Worm (Caenorhabditis elegans) whole organism, young adult: Measurements from ENCODE around the gene D1025.1.
A peak's percentile ranks its signal among the peaks of the same experiment; 100 is the strongest.

Source experiments
- B0336.3 ChIP-seq: fragments of 200-800 bp; sonication (Bioruptor generic); IDR thresholded peaks from 2 replicates; pipeline ENCODE4 v1.3.6; 2022; ENCODE audit warnings: missing genetic modification characterization, missing compliant biosample characterization
- F10E7.11 ChIP-seq: sonication (generic microtip); optimal IDR thresholded peaks from 2 replicates; lab custom pipeline; 2017; ENCODE audit warnings: mild to moderate bottlenecking, missing genetic modification characterization, moderate library complexity, missing compliant biosample characterization
- F22D6.2 ChIP-seq: sonication (generic microtip); optimal IDR thresholded peaks from 2 replicates; lab custom pipeline; 2016; ENCODE audit warnings: mild to moderate bottlenecking, missing genetic modification characterization, missing compliant biosample characterization
- F39B2.1 ChIP-seq: fragments of 200-800 bp; sonication (Bioruptor generic); IDR thresholded peaks from 2 replicates; pipeline ENCODE4 v1.3.6; 2022; ENCODE audit warnings: missing genetic modification reagents, missing genetic modification characterization, missing compliant biosample characterization
- F49E8.2 ChIP-seq: sonication (generic microtip); optimal IDR thresholded peaks from 3 replicates; lab custom pipeline; 2017; ENCODE audit warnings: missing genetic modification characterization, mild to moderate bottlenecking, missing compliant biosample characterization, antibody characterized with exemption, moderate library complexity; ENCODE audit not compliant: insufficient read depth
- F57A8.1 ChIP-seq: fragments of 200-800 bp; sonication (Bioruptor generic); optimal IDR thresholded peaks from 2 replicates; lab custom pipeline; 2018; ENCODE audit warnings: mild to moderate bottlenecking, missing genetic modification characterization, moderate library complexity, missing compliant biosample characterization
- K11D2.4 ChIP-seq: fragments of 200-800 bp; sonication (Bioruptor generic); IDR thresholded peaks from 2 replicates; pipeline ENCODE4 v1.3.6; 2022; ENCODE audit warnings: missing genetic modification reagents, missing genetic modification characterization, missing compliant biosample characterization
- Y56A3A.18 ChIP-seq: fragments of 200-800 bp; sonication (Bioruptor generic); IDR thresholded peaks from 2 replicates; pipeline ENCODE4 v1.3.6; 2022; ENCODE audit warnings: missing genetic modification reagents, missing genetic modification characterization, missing compliant biosample characterization
- Y79H2A.3 ChIP-seq: fragments of 200-800 bp; sonication (Bioruptor generic); conservative IDR thresholded peaks from 2 replicates; pipeline ENCODE4 v1.3.6; 2022; ENCODE audit warnings: missing genetic modification reagents, missing genetic modification characterization, missing compliant biosample characterization
- ama-1 ChIP-seq, 3 experiments: fragments of 150-350 bp in 1 of 3; sonication (generic microtip) in 2 of 3; optimal IDR thresholded peaks; 2 replicates each; lab custom pipeline; 2014 to 2018; ENCODE audit warnings: missing biosample characterization in 2 of 3, missing genetic modification characterization in 2 of 3, missing genetic modification reagents in 2 of 3
- athp-1 ChIP-seq: sonication (generic microtip); optimal IDR thresholded peaks from 2 replicates; lab custom pipeline; 2017; ENCODE audit warnings: mild to moderate bottlenecking, missing genetic modification characterization, missing compliant biosample characterization
- attf-6 ChIP-seq: fragments of 200-800 bp; sonication (Bioruptor generic); IDR thresholded peaks from 2 replicates; pipeline ENCODE4 v1.3.6; 2022; ENCODE audit warnings: missing genetic modification reagents, missing genetic modification characterization, missing compliant biosample characterization
- bed-2 ChIP-seq: fragments of 200-800 bp; sonication (Bioruptor generic); IDR thresholded peaks from 2 replicates; pipeline ENCODE4 v1.3.6; 2022; ENCODE audit warnings: missing genetic modification reagents, missing genetic modification characterization, missing compliant biosample characterization
- cebp-1 ChIP-seq, 2 experiments: fragments of 200-800 bp in 1 of 2; sonication (Bioruptor generic) in 1 of 2; sonication (generic microtip) in 1 of 2; IDR thresholded peaks in 1 of 2; optimal IDR thresholded peaks in 1 of 2; 2 replicates each; pipeline versions ENCODE4 v1.3.6 to Lab custom; 2017 to 2022; ENCODE audit warnings: missing compliant biosample characterization in 2 of 2, missing genetic modification characterization in 2 of 2, mild to moderate bottlenecking in 1 of 2, missing genetic modification reagents in 1 of 2, moderate library complexity in 1 of 2
- ceh-91 ChIP-seq: fragments of 200-800 bp; sonication (Bioruptor generic); IDR thresholded peaks from 2 replicates; pipeline ENCODE4 v1.3.6; 2022; ENCODE audit warnings: missing genetic modification reagents, missing genetic modification characterization, missing compliant biosample characterization
- die-1 ChIP-seq: sonication (generic microtip); optimal IDR thresholded peaks from 2 replicates; lab custom pipeline; 2016; ENCODE audit warnings: missing genotype, mild to moderate bottlenecking, missing genetic modification characterization, missing compliant biosample characterization
- dpff-1 ChIP-seq: sonication (generic microtip); optimal IDR thresholded peaks from 2 replicates; lab custom pipeline; 2017; ENCODE audit warnings: mild to moderate bottlenecking, missing genetic modification characterization, missing compliant biosample characterization
- dpl-1 ChIP-seq: fragments of 150-350 bp; optimal IDR thresholded peaks from 2 replicates; lab custom pipeline; 2014; ENCODE audit warnings: missing biosample characterization, missing genetic modification reagents, missing genetic modification characterization
- egl-44 ChIP-seq: fragments of 200-800 bp; sonication (Bioruptor generic); IDR thresholded peaks from 2 replicates; pipeline ENCODE4 v1.3.6; 2022; ENCODE audit warnings: missing genetic modification reagents, missing genetic modification characterization, missing compliant biosample characterization
- egrh-3 ChIP-seq: fragments of 200-800 bp; sonication (Bioruptor generic); IDR thresholded peaks from 2 replicates; pipeline ENCODE4 v1.3.6; 2022; ENCODE audit warnings: missing genetic modification reagents, missing genetic modification characterization, missing compliant biosample characterization
- him-1 ChIP-seq: sonication (generic microtip); optimal IDR thresholded peaks from 2 replicates; lab custom pipeline; 2016; ENCODE audit warnings: missing genotype, missing genetic modification reagents, missing genetic modification characterization, missing compliant biosample characterization
- hlh-12 ChIP-seq: sonication (generic microtip); optimal IDR thresholded peaks from 2 replicates; lab custom pipeline; 2016; ENCODE audit warnings: missing genetic modification characterization, missing compliant biosample characterization
- hlh-26 ChIP-seq: fragments of 200-800 bp; sonication (Bioruptor generic); conservative IDR thresholded peaks from 2 replicates; pipeline ENCODE4 v1.3.6; 2022; ENCODE audit warnings: missing genetic modification reagents, missing genetic modification characterization, missing compliant biosample characterization
- hsf-1 ChIP-seq: fragments of 200-800 bp; sonication (Bioruptor generic); IDR thresholded peaks from 2 replicates; pipeline ENCODE4 v1.3.6; 2022; ENCODE audit warnings: missing genetic modification reagents, missing genetic modification characterization, missing compliant biosample characterization
- let-607 ChIP-seq, 2 experiments: fragments of 200-800 bp in 1 of 2; sonication (Bioruptor generic) in 1 of 2; sonication (generic microtip) in 1 of 2; optimal IDR thresholded peaks; 2 replicates each; lab custom pipeline; 2016 to 2018; ENCODE audit warnings: mild to moderate bottlenecking in 2 of 2, missing compliant biosample characterization in 2 of 2, missing genetic modification characterization in 2 of 2, moderate library complexity in 2 of 2, missing genotype in 1 of 2
- lin-54 ChIP-seq: fragments of 200-800 bp; sonication (Bioruptor generic); optimal IDR thresholded peaks from 2 replicates; lab custom pipeline; 2018; ENCODE audit warnings: mild to moderate bottlenecking, missing genetic modification characterization, missing compliant biosample characterization
- lsy-27 ChIP-seq: sonication (generic microtip); optimal IDR thresholded peaks from 2 replicates; lab custom pipeline; 2017; ENCODE audit warnings: missing genetic modification characterization, mild to moderate bottlenecking, missing compliant biosample characterization, antibody characterized with exemption, missing genotype, borderline replicate concordance; ENCODE audit not compliant: insufficient read depth
- madf-10 ChIP-seq: sonication (generic microtip); optimal IDR thresholded peaks from 2 replicates; lab custom pipeline; 2016; ENCODE audit warnings: mild to moderate bottlenecking, missing genetic modification characterization, missing compliant biosample characterization
- madf-3 ChIP-seq: fragments of 200-800 bp; sonication (Bioruptor generic); IDR thresholded peaks from 2 replicates; pipeline ENCODE4 v1.3.6; 2022; ENCODE audit warnings: missing genetic modification reagents, missing genetic modification characterization, missing compliant biosample characterization
- nhr-90 ChIP-seq: sonication (generic microtip); optimal IDR thresholded peaks from 2 replicates; lab custom pipeline; 2016; ENCODE audit warnings: missing genotype, mild to moderate bottlenecking, missing genetic modification characterization, missing compliant biosample characterization
- pbrm-1 ChIP-seq: fragments of 200-800 bp; sonication (Bioruptor generic); IDR thresholded peaks from 2 replicates; pipeline ENCODE4 v1.3.6; 2022; ENCODE audit warnings: missing genetic modification reagents, missing genetic modification characterization, missing compliant biosample characterization
- rpc-1 ChIP-seq, 2 experiments: fragments of 150-350 bp in 1 of 2; sonication (generic microtip) in 1 of 2; optimal IDR thresholded peaks; 2 replicates each; lab custom pipeline; 2014 to 2018; ENCODE audit warnings: missing biosample characterization in 1 of 2, missing genetic modification characterization in 1 of 2, missing genetic modification reagents in 1 of 2, missing genotype in 1 of 2
- sdz-38 ChIP-seq: sonication (generic microtip); optimal IDR thresholded peaks from 2 replicates; lab custom pipeline; 2016; ENCODE audit warnings: missing genotype, missing genetic modification characterization, missing compliant biosample characterization
- snpc-1.3 ChIP-seq: sonication (generic microtip); optimal IDR thresholded peaks from 2 replicates; lab custom pipeline; 2017; ENCODE audit warnings: missing genetic modification characterization, mild to moderate bottlenecking, missing compliant biosample characterization, antibody characterized with exemption, moderate library complexity, missing genotype, missing genetic modification reagents; ENCODE audit not compliant: insufficient read depth
- tbp1 ChIP-seq: fragments of 200-800 bp; sonication (Bioruptor generic); optimal IDR thresholded peaks from 2 replicates; lab custom pipeline; 2018; ENCODE audit warnings: mild to moderate bottlenecking, missing genetic modification characterization, missing compliant biosample characterization
- ztf-22 ChIP-seq: fragments of 200-800 bp; sonication (Bioruptor generic); optimal IDR thresholded peaks from 2 replicates; lab custom pipeline; 2018; ENCODE audit warnings: mild to moderate bottlenecking, missing genetic modification characterization, moderate library complexity, missing compliant biosample characterization

The D1025.1 gene

ce11 chrX:14539468-14539867 is 18.9 kb downstream of the D1025.1 start (continued):
- TF ChIP-seq egrh-3 (no peak), F10E7.11 (no peak), madf-10 (tag; lab: Kevin White, UChicago) (peak; percentile 28), bed-2 (GFP tag; lab: Robert Waterston, UW) (no peak), ztf-22 (GFP tag; lab: Kevin White, UChicago) (peak; percentile 37), cebp-1 (GFP tag; IDR thresholded peaks at IDR 0.05; lab: Robert Waterston, UW) (peak; percentile 16; the same call in 1 of the 2 replicates), cebp-1 (tag; optimal IDR thresholded peaks at IDR 0.05; lab: Kevin White, UChicago) (no peak), hlh-26 (GFP tag; lab: Robert Waterston, UW) (no peak), snpc-1.3 (no peak), egl-44 (GFP tag; lab: Robert Waterston, UW) (0 out of 2 replicates have a peak, but pooled peaks have one; percentile 20), attf-6 (GFP tag; lab: Robert Waterston, UW) (no peak), pbrm-1 (GFP tag; lab: Robert Waterston, UW) (no peak), lsy-27 (no peak), sdz-38 (tag; lab: Kevin White, UChicago) (no peak), hlh-12 (no peak), die-1 (no peak)

ce11 chrX:14541992-14542391 is 21.4 kb downstream of the D1025.1 start, which contains the start of gene fbxa-81:
fbxa-81 (minus strand) TSS chrX:14542092.
- no peak for TF ChIP-seq lin-54 (GFP tag; lab: Kevin White, UChicago)
- TF ChIP-seq K11D2.4 (GFP tag; lab: Robert Waterston, UW) = no peak
- TF ChIP-seq F39B2.1 (GFP tag; lab: Robert Waterston, UW) = no peak
- no peak for TF ChIP-seq attf-6 (GFP tag; lab: Robert Waterston, UW)
- TF ChIP-seq him-1 (tag; lab: Kevin White, UChicago) = no peak
- TF ChIP-seq hlh-12 = no peak
- no peak for TF ChIP-seq F49E8.2 (tag; lab: Kevin White, UChicago)
- no peak for TF ChIP-seq B0336.3 (GFP tag; lab: Robert Waterston, UW)
- TF ChIP-seq F57A8.1 = no peak
- no peak for TF ChIP-seq hsf-1 (GFP tag; lab: Robert Waterston, UW)
- TF ChIP-seq tbp1 = no peak

- TF ChIP-seq snpc-1.3 = no peak
Observed at ce11 chrX:14543224-14543623, 22.7 kb downstream of the D1025.1 start, which contains the start of gene T24C2.3. T24C2.3 (plus strand) TSS chrX:14543524.

- TF ChIP-seq athp-1 (no peak), ceh-91 (no peak), F39B2.1 (GFP tag; lab: Robert Waterston, UW) (no peak), snpc-1.3 (no peak), rpc-1 (optimal IDR thresholded peaks at IDR 0.05; lab: Kevin White, UChicago) (no peak), rpc-1 (tag; optimal IDR thresholded peaks at IDR 0.05; lab: Kevin White, UChicago) (no peak), pbrm-1 (GFP tag; lab: Robert Waterston, UW) (no peak), lsy-27 (no peak), egl-44 (GFP tag; lab: Robert Waterston, UW) (no peak), Y79H2A.3 (no peak), F22D6.2 (tag; lab: Kevin White, UChicago) (no peak), Y56A3A.18 (no peak), nhr-90 (tag; lab: Kevin White, UChicago) (no peak), dpl-1 (GFP tag; lab: Kevin White, UChicago) (no peak), dpff-1 (tag; lab: Kevin White, UChicago) (no peak), ama-1 (optimal IDR thresholded peaks at IDR 0.05; lab: Kevin White, UChicago) (no peak), ama-1 (GFP tag; optimal IDR thresholded peaks at IDR 0.05; lab: Kevin White, UChicago) (no peak), madf-3 (GFP tag; lab: Robert Waterston, UW) (no peak), let-607 (tag; optimal IDR thresholded peaks at IDR 0.05; lab: Kevin White, UChicago) (no peak), F57A8.1 (no peak)
Observed at ce11 chrX:14545543-14545942, 25.0 kb downstream of the D1025.1 start, which contains the start of gene enri-2. enri-2 (plus strand) TSS chrX:14545843.
